Worm (Caenorhabditis elegans) whole organism, mixed stage, embryonic: Measurements from ENCODE around the gene pqn-62.

Experiments used
- blmp-1 ChIP-seq: fragments of 150-350 bp; optimal IDR thresholded peaks from 2 replicates; lab custom pipeline; 2014; ENCODE audit warnings: missing biosample characterization, missing genetic modification characterization
- ceh-39 ChIP-seq: fragments of 150-350 bp; optimal IDR thresholded peaks from 2 replicates; lab custom pipeline; 2014; ENCODE audit warnings: missing biosample characterization, missing genetic modification characterization
- elt-3 ChIP-seq: fragments of 150-350 bp; optimal IDR thresholded peaks from 2 replicates; lab custom pipeline; 2014; ENCODE audit warnings: missing biosample characterization, missing genetic modification characterization
- flh-1 ChIP-seq: fragments of 200-800 bp; sonication (Bioruptor generic); optimal IDR thresholded peaks from 2 replicates; lab custom pipeline; 2018; ENCODE audit warnings: mild to moderate bottlenecking, missing genetic modification characterization, moderate library complexity, missing compliant biosample characterization
- mep-1 ChIP-seq: fragments of 150-350 bp; optimal IDR thresholded peaks from 2 replicates; lab custom pipeline; 2017; ENCODE audit warnings: missing biosample characterization, missing genetic modification reagents, missing genetic modification characterization, inconsistent platforms
- snpc-4 ChIP-seq: fragments of 150-350 bp; optimal IDR thresholded peaks from 2 replicates; lab custom pipeline; 2014; ENCODE audit warnings: missing biosample characterization, missing genetic modification characterization
- unc-39 ChIP-seq: fragments of 150-350 bp; optimal IDR thresholded peaks from 2 replicates; lab custom pipeline; 2014; ENCODE audit warnings: missing biosample characterization, missing genetic modification characterization
- unc-62 ChIP-seq: fragments of 150-350 bp; optimal IDR thresholded peaks from 2 replicates; lab custom pipeline; 2014; ENCODE audit warnings: missing biosample characterization, missing genetic modification reagents, missing genetic modification characterization
- ztf-11 ChIP-seq: fragments of 150-350 bp; optimal IDR thresholded peaks from 2 replicates; lab custom pipeline; 2014; ENCODE audit warnings: missing biosample characterization, missing genetic modification characterization

DNA sequence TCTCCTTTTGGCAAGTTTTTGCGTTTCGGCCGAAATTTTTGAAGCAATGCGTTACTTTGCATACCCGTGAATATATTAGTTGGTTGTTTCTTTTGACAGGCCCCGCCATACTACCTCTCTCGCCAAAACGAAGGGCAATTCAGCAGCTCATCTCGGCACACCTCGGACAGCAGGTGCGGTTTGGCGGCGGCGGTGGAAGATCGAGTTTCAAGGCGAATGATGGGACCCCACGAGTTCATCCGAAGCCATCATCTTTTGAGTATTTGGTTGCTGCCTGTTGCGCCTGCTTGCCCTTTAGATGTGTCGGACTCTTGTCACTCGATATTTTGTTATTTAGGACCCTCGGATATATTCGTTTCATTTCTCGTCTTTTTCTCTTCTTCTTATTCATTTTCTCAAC is 12.4 kb downstream of the pqn-62 start:
- no peak for TF ChIP-seq ztf-11 (tag; lab: Kevin White, UChicago)
- TF ChIP-seq elt-3 (tag; lab: Kevin White, UChicago), result no peak
- no peak for TF ChIP-seq unc-39 (tag; lab: Kevin White, UChicago)
- no peak for TF ChIP-seq snpc-4 (tag; lab: Kevin White, UChicago)
- TF ChIP-seq mep-1 (tag; lab: Kevin White, UChicago), result no peak
- TF ChIP-seq ceh-39 (tag; lab: Kevin White, UChicago), result no peak
- TF ChIP-seq flh-1 (GFP tag; lab: Kevin White, UChicago), result no peak
- no peak for TF ChIP-seq unc-62
- no peak for TF ChIP-seq blmp-1
